Worm (Caenorhabditis elegans): Measurements from ENCODE around the gene epn-1.

DNA sequence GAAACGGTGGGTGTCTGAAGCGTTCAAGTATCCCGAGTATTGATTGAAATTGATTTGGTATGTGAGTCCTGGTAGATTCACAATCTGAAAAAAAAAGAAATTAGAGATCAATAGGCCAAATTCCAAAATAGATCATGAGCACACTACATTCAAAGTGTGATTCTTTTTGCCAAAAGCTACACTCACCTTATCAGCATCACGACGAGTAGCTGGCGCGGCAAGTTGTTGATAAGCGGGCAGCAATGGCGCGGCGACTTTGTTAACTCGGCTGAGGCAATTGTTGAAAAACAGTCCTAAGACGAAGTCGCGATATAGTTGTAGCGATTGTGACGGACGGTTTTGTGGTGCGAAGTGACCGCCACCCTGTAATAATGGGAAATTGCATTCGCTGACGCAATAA, 49.3 kb downstream of the epn-1 start:
- TF ChIP-seq snpc-4 (tag; optimal IDR thresholded peaks at IDR 0.05) (no peak), nhr-237 (tag; optimal IDR thresholded peaks at IDR 0.05) (no peak), nhr-21 (tag; optimal IDR thresholded peaks at IDR 0.05) (no peak), ztf-11 (tag; optimal IDR thresholded peaks at IDR 0.05) (no peak), skn-1 (tag; optimal IDR thresholded peaks at IDR 0.05) (no peak), unc-55 (GFP tag; optimal IDR thresholded peaks at IDR 0.05) (no peak), ama-1 (optimal IDR thresholded peaks at IDR 0.05) (no peak), mbf-1 (tag; optimal IDR thresholded peaks at IDR 0.05) (no peak), nhr-11 (tag; optimal IDR thresholded peaks at IDR 0.05) (no peak)

Data from whole organism, L2 larva.